Fruit fly (Drosophila melanogaster): ENCODE results near the gene Rbsn-5.
A peak's percentile ranks its signal among the peaks of the same experiment; 100 is the strongest.

Gene Rbsn-5

dm6 chr2L:8211070-8211469 is 51.4 kb downstream of the Rbsn-5 start, which contains the start of gene Ssb-c31a (continued):
- TF ChIP-seq HHEX (GFP tag; optimal IDR thresholded peaks at IDR 0.05) (peak; percentile 51), CG34376 (GFP tag; optimal IDR thresholded peaks at IDR 0.05) (peak; percentile 64), Opbp (GFP tag; IDR thresholded peaks at IDR 0.05; ENCODE audit: partially characterized antibody) (peak; percentile 40; the same call in 1 of the 3 replicates), CG43689 (GFP tag; IDR thresholded peaks at IDR 0.05) (no peak), CoRest (tag; optimal IDR thresholded peaks at IDR 0.05) (peak; percentile 60), CG9727 (GFP tag; optimal IDR thresholded peaks at IDR 0.05) (peak; percentile 45), kay (GFP tag; optimal IDR thresholded peaks at IDR 0.05) (no peak), tgo (GFP tag; IDR thresholded peaks at IDR 0.05) (peak; percentile 47; the same call in 1 of the 3 replicates), CG11560 (tag; IDR thresholded peaks at IDR 0.05) (no peak), CG16815 (GFP tag; optimal IDR thresholded peaks at IDR 0.05) (peak; percentile 10), gfzf (GFP tag; optimal IDR thresholded peaks at IDR 0.05) (peak; percentile 9), CG8388 (GFP tag; optimal IDR thresholded peaks at IDR 0.05) (peak; percentile 22), BEAF-32 (GFP tag; optimal IDR thresholded peaks at IDR 0.05) (peak; percentile 85), ewg (GFP tag; optimal IDR thresholded peaks at IDR 0.05) (peak; percentile 24), zen (tag; optimal IDR thresholded peaks at IDR 0.05) (peak; percentile 44), CG11085 (GFP tag; IDR thresholded peaks at IDR 0.05) (no peak), CG2678 (tag; optimal IDR thresholded peaks at IDR 0.05) (peak; percentile 53), CG14667 (GFP tag; IDR thresholded peaks at IDR 0.05) (no peak), CG10147 (GFP tag; optimal IDR thresholded peaks at IDR 0.05) (peak; percentile 61), maf-S (GFP tag; optimal IDR thresholded peaks at IDR 0.05) (peak; percentile 51), Bgb (GFP tag; IDR thresholded peaks at IDR 0.05; ENCODE audit: partially characterized antibody) (peak; percentile 66), CG2202 (tag; optimal IDR thresholded peaks at IDR 0.05) (no peak), ems (GFP tag; optimal IDR thresholded peaks at IDR 0.05) (peak; percentile 42), Sry-δ (GFP tag; optimal IDR thresholded peaks at IDR 0.05) (peak; percentile 84), crc (GFP tag; optimal IDR thresholded peaks at IDR 0.05) (no peak), nerfin-1 (tag; optimal IDR thresholded peaks at IDR 0.05) (peak; percentile 47), lbe (GFP tag; optimal IDR thresholded peaks at IDR 0.05) (peak; percentile 73), H15 (GFP tag; IDR thresholded peaks at IDR 0.05) (no peak), vvl (GFP tag; IDR thresholded peaks at IDR 0.05) (no peak; the same call in 1 of the 2 replicates), CG8478 (optimal IDR thresholded peaks at IDR 0.05) (no peak), CG12659 (GFP tag; optimal IDR thresholded peaks at IDR 0.05) (peak; percentile 73), D19A (tag; optimal IDR thresholded peaks at IDR 0.05) (no peak), CG18764 (GFP tag; optimal IDR thresholded peaks at IDR 0.05) (peak; percentile 60), GATAe (GFP tag; conservative IDR thresholded peaks at IDR 0.05) (peak; percentile 68), CG7987 (GFP tag; optimal IDR thresholded peaks at IDR 0.05) (no peak), CG7839 (tag; optimal IDR thresholded peaks at IDR 0.05) (peak; percentile 49), Mrtf (GFP tag; IDR thresholded peaks at IDR 0.05) (no peak), Oli (tag; optimal IDR thresholded peaks at IDR 0.05) (peak; percentile 19), B-H2 (GFP tag; optimal IDR thresholded peaks at IDR 0.05) (peak; percentile 86), Bteb2 (GFP tag; optimal IDR thresholded peaks at IDR 0.05) (peak; percentile 41), tup (GFP tag; optimal IDR thresholded peaks at IDR 0.05) (peak; percentile 28), Antp (GFP tag; optimal IDR thresholded peaks at IDR 0.05) (peak; percentile 22), CG13624 (GFP tag; optimal IDR thresholded peaks at IDR 0.05) (peak; percentile 82), slp2 (GFP tag; optimal IDR thresholded peaks at IDR 0.05) (peak; percentile 25), Sin3A (optimal IDR thresholded peaks at IDR 0.05) (peak; percentile 76), lola (GFP tag; optimal IDR thresholded peaks at IDR 0.05) (peak in 1 of 3 experiments; percentile 47), cas (GFP tag; IDR thresholded peaks at IDR 0.05) (no peak), CG2712 (tag; optimal IDR thresholded peaks at IDR 0.05) (peak; percentile 60), inv (GFP tag; IDR thresholded peaks at IDR 0.05; ENCODE audit: partially characterized antibody) (peak; percentile 68), fu2 (GFP tag; optimal IDR thresholded peaks at IDR 0.05) (no peak), CG17802 (tag; optimal IDR thresholded peaks at IDR 0.05) (no peak)

All from whole organism, embryonic.